Worm (Caenorhabditis elegans) whole organism, mixed stage, embryonic: Measurements from ENCODE around the gene mdmh-35.

Experiments used
- blmp-1 ChIP-seq: fragments of 150-350 bp; optimal IDR thresholded peaks from 2 replicates; lab custom pipeline; 2014; ENCODE audit warnings: missing biosample characterization, missing genetic modification characterization
- ceh-43 ChIP-seq: fragments of 200-800 bp; sonication (Bioruptor generic); optimal IDR thresholded peaks from 2 replicates; lab custom pipeline; 2018; ENCODE audit warnings: mild to moderate bottlenecking, missing genetic modification characterization, moderate library complexity, missing compliant biosample characterization
- nhr-12 ChIP-seq: fragments of 150-350 bp; optimal IDR thresholded peaks from 2 replicates; lab custom pipeline; 2014; ENCODE audit warnings: missing biosample characterization, missing genetic modification characterization
- sem-2 ChIP-seq: fragments of 200-800 bp; sonication (Bioruptor generic); optimal IDR thresholded peaks from 2 replicates; lab custom pipeline; 2018; ENCODE audit warnings: mild to moderate bottlenecking, missing genetic modification characterization, missing compliant biosample characterization
- snpc-4 ChIP-seq: fragments of 150-350 bp; optimal IDR thresholded peaks from 2 replicates; lab custom pipeline; 2014; ENCODE audit warnings: missing biosample characterization, missing genetic modification characterization
- unc-39 ChIP-seq: fragments of 150-350 bp; optimal IDR thresholded peaks from 2 replicates; lab custom pipeline; 2014; ENCODE audit warnings: missing biosample characterization, missing genetic modification characterization
- unc-62 ChIP-seq: fragments of 150-350 bp; optimal IDR thresholded peaks from 2 replicates; lab custom pipeline; 2014; ENCODE audit warnings: missing biosample characterization, missing genetic modification reagents, missing genetic modification characterization

- TF ChIP-seq blmp-1 (tag; lab: Kevin White, UChicago), result no peak
- TF ChIP-seq ceh-43 (GFP tag; lab: Kevin White, UChicago), result no peak
- no peak for TF ChIP-seq snpc-4 (tag; lab: Kevin White, UChicago)
- no peak for TF ChIP-seq unc-39 (tag; lab: Kevin White, UChicago)
- TF ChIP-seq nhr-12 (tag; lab: Kevin White, UChicago), result no peak
- no peak for TF ChIP-seq sem-2 (GFP tag; lab: Kevin White, UChicago)
- no peak for TF ChIP-seq unc-62 (GFP tag; lab: Kevin White, UChicago)
These were observed 2.0 kb upstream of the mdmh-35 start, which contains the start of the genes cec-3 and T09A5.15 for ce11 chrII:7857485-7858010.
